Worm (Caenorhabditis elegans): ENCODE results near the gene del-7.

DNA sequence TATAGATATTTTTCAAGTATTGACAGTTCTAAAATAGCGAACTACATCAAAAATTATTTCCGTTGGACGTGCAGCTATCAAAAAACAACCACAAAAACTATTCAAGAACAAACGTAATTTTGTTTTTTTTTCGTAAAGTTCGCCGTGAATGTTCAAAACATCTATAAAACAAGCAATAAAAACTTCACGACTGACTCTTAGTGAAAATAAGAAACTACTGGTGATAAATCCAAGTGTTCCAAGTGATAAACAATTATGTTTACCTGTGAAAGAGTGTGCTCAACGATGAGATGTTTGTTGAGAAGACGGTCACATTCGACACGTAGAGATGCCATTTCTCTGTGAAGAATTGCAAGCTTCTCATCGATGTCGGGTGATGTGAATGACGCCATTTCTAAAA, 37.4 kb upstream of the del-7 start, which contains the start of gene C50F7.6:
- TF ChIP-seq ekl-4 (GFP tag; IDR thresholded peaks at IDR 0.05) (no peak), nhr-179 (tag; optimal IDR thresholded peaks at IDR 0.05) (no peak), ceh-91 (GFP tag; IDR thresholded peaks at IDR 0.05) (no peak), rcor-1 (GFP tag; IDR thresholded peaks at IDR 0.05) (no peak), pha-4 (tag; optimal IDR thresholded peaks at IDR 0.05) (no peak), F57A8.1 (GFP tag; optimal IDR thresholded peaks at IDR 0.05) (no peak), tbp1 (GFP tag; optimal IDR thresholded peaks at IDR 0.05) (no peak), nfya-1 (tag; optimal IDR thresholded peaks at IDR 0.05; ENCODE audit: borderline replicate concordance, insufficient read depth) (no peak), zfh-2 (GFP tag; conservative IDR thresholded peaks at IDR 0.05) (no peak)
